Worm (Caenorhabditis elegans) whole organism, late embryonic: Measurements from ENCODE around the gene pfd-2.

Source experiments
- C08G9.2 ChIP-seq: sonication (generic microtip); optimal IDR thresholded peaks from 2 replicates; lab custom pipeline; 2016; ENCODE audit warnings: mild to moderate bottlenecking, missing genetic modification characterization, moderate library complexity, missing compliant biosample characterization
- C38D4.7 ChIP-seq: fragments of 200-800 bp; sonication (Bioruptor generic); optimal IDR thresholded peaks from 2 replicates; lab custom pipeline; 2018; ENCODE audit warnings: mild to moderate bottlenecking, missing genetic modification characterization, moderate library complexity, missing compliant biosample characterization
- F13H6.1 ChIP-seq: sonication (generic microtip); optimal IDR thresholded peaks from 2 replicates; lab custom pipeline; 2016; ENCODE audit warnings: missing genetic modification characterization, missing compliant biosample characterization
- K02D7.2 ChIP-seq: sonication (generic microtip); optimal IDR thresholded peaks from 2 replicates; lab custom pipeline; 2017; ENCODE audit warnings: mild to moderate bottlenecking, missing genetic modification characterization, missing compliant biosample characterization
- T23F11.4 ChIP-seq: fragments of 200-800 bp; sonication (Bioruptor generic); optimal IDR thresholded peaks from 2 replicates; lab custom pipeline; 2018; ENCODE audit warnings: mild to moderate bottlenecking, missing genetic modification characterization, missing compliant biosample characterization
- ama-1 ChIP-seq: fragments of 150-350 bp; optimal IDR thresholded peaks from 2 replicates; lab custom pipeline; 2014
- ceh-18 ChIP-seq: sonication (generic microtip); optimal IDR thresholded peaks from 2 replicates; lab custom pipeline; 2016; ENCODE audit warnings: missing genetic modification characterization, missing compliant biosample characterization
- ceh-19 ChIP-seq: fragments of 200-800 bp; sonication (Bioruptor generic); optimal IDR thresholded peaks from 2 replicates; lab custom pipeline; 2018; ENCODE audit warnings: mild to moderate bottlenecking, missing genetic modification characterization, missing compliant biosample characterization
- ceh-30 ChIP-seq: fragments of 150-350 bp; optimal IDR thresholded peaks from 2 replicates; lab custom pipeline; 2014; ENCODE audit warnings: missing biosample characterization, missing genetic modification characterization
- ceh-31 ChIP-seq: sonication (generic microtip); optimal IDR thresholded peaks from 2 replicates; lab custom pipeline; 2016; ENCODE audit warnings: missing genetic modification characterization, missing compliant biosample characterization
- ceh-6 ChIP-seq: fragments of 200-800 bp; sonication (Bioruptor generic); optimal IDR thresholded peaks from 2 replicates; lab custom pipeline; 2018; ENCODE audit warnings: mild to moderate bottlenecking, missing genetic modification characterization, missing compliant biosample characterization
- che-1 ChIP-seq: sonication (generic microtip); optimal IDR thresholded peaks from 2 replicates; lab custom pipeline; 2016; ENCODE audit warnings: mild to moderate bottlenecking, missing genetic modification characterization, missing compliant biosample characterization
- dmd-4 ChIP-seq: sonication (generic microtip); optimal IDR thresholded peaks from 2 replicates; lab custom pipeline; 2016; ENCODE audit warnings: borderline replicate concordance, missing genetic modification characterization, missing compliant biosample characterization
- elt-2 ChIP-seq: sonication (generic microtip); optimal IDR thresholded peaks from 2 replicates; lab custom pipeline; 2016; ENCODE audit warnings: missing genetic modification reagents, missing genetic modification characterization, missing compliant biosample characterization
- elt-4 ChIP-seq: sonication (generic microtip); optimal IDR thresholded peaks from 2 replicates; lab custom pipeline; 2016; ENCODE audit warnings: missing genetic modification characterization, missing compliant biosample characterization
- ets-4 ChIP-seq: sonication (generic microtip); optimal IDR thresholded peaks from 2 replicates; lab custom pipeline; 2016; ENCODE audit warnings: missing genetic modification characterization, missing compliant biosample characterization
- eyg-1 ChIP-seq: sonication (generic microtip); optimal IDR thresholded peaks from 2 replicates; lab custom pipeline; 2016; ENCODE audit warnings: missing genotype, missing genetic modification characterization, missing compliant biosample characterization
- fkh-6 ChIP-seq: sonication (generic microtip); optimal IDR thresholded peaks from 2 replicates; lab custom pipeline; 2016; ENCODE audit warnings: missing genetic modification characterization, missing compliant biosample characterization
- gmeb-2 ChIP-seq: sonication (generic microtip); optimal IDR thresholded peaks from 2 replicates; lab custom pipeline; 2016; ENCODE audit warnings: missing genetic modification characterization, inconsistent platforms, missing compliant biosample characterization
- hlh-15 ChIP-seq: sonication (generic microtip); optimal IDR thresholded peaks from 2 replicates; lab custom pipeline; 2016; ENCODE audit warnings: missing genetic modification characterization, missing compliant biosample characterization
- hlh-6 ChIP-seq: sonication (generic microtip); optimal IDR thresholded peaks from 2 replicates; lab custom pipeline; 2016; ENCODE audit warnings: missing genotype, missing genetic modification characterization, missing compliant biosample characterization
- madf-2 ChIP-seq: sonication (generic microtip); optimal IDR thresholded peaks from 2 replicates; lab custom pipeline; 2017; ENCODE audit warnings: missing genetic modification characterization, missing compliant biosample characterization
- nfya-1 ChIP-seq: sonication (generic microtip); optimal IDR thresholded peaks from 2 replicates; lab custom pipeline; 2017; ENCODE audit warnings: missing genetic modification characterization, mild to moderate bottlenecking, missing compliant biosample characterization, antibody characterized with exemption, moderate library complexity
- nhr-11 ChIP-seq: fragments of 150-350 bp; optimal IDR thresholded peaks from 2 replicates; lab custom pipeline; 2014; ENCODE audit warnings: missing biosample characterization, missing genetic modification characterization
- npax-4 ChIP-seq: sonication (generic microtip); optimal IDR thresholded peaks from 2 replicates; lab custom pipeline; 2016; ENCODE audit warnings: missing genetic modification characterization, missing compliant biosample characterization
- pag-3 ChIP-seq: sonication (generic microtip); optimal IDR thresholded peaks from 2 replicates; lab custom pipeline; 2016; ENCODE audit warnings: missing compliant biosample characterization, missing genetic modification characterization, borderline replicate concordance
- pat-9 ChIP-seq: fragments of 200-800 bp; sonication (Bioruptor generic); optimal IDR thresholded peaks from 2 replicates; lab custom pipeline; 2018; ENCODE audit warnings: mild to moderate bottlenecking, missing genetic modification characterization, moderate library complexity, missing compliant biosample characterization
- pha-2 ChIP-seq: sonication (generic microtip); optimal IDR thresholded peaks from 2 replicates; lab custom pipeline; 2017; ENCODE audit warnings: mild to moderate bottlenecking, missing genetic modification characterization, missing compliant biosample characterization
- pros-1 ChIP-seq: fragments of 150-350 bp; optimal IDR thresholded peaks from 2 replicates; lab custom pipeline; 2014; ENCODE audit warnings: missing biosample characterization, missing genetic modification reagents, missing genetic modification characterization
- ref-2 ChIP-seq: sonication (generic microtip); optimal IDR thresholded peaks from 2 replicates; lab custom pipeline; 2016; ENCODE audit warnings: missing genetic modification characterization, missing compliant biosample characterization
- rnt-1 ChIP-seq: sonication (generic microtip); optimal IDR thresholded peaks from 2 replicates; lab custom pipeline; 2016; ENCODE audit warnings: missing genetic modification characterization, missing compliant biosample characterization
- syd-9 ChIP-seq: sonication (generic microtip); optimal IDR thresholded peaks from 2 replicates; lab custom pipeline; 2016; ENCODE audit warnings: mild to moderate bottlenecking, missing genetic modification characterization, moderate library complexity, missing compliant biosample characterization
- tbx-7 ChIP-seq: sonication (generic microtip); optimal IDR thresholded peaks from 2 replicates; lab custom pipeline; 2016; ENCODE audit warnings: missing genotype, missing genetic modification characterization, missing compliant biosample characterization
- unc-3 ChIP-seq, 2 experiments: fragments of 200-800 bp in 1 of 2; sonication (Bioruptor generic) in 1 of 2; sonication (generic microtip) in 1 of 2; conservative IDR thresholded peaks in 1 of 2; optimal IDR thresholded peaks in 1 of 2; 2 replicates each; pipeline versions ENCODE4 v1.3.6 to Lab custom; 2016 to 2022; ENCODE audit warnings: missing compliant biosample characterization in 2 of 2, missing genetic modification characterization in 2 of 2, missing genetic modification reagents in 1 of 2
- unc-42 ChIP-seq: sonication (generic microtip); optimal IDR thresholded peaks from 2 replicates; lab custom pipeline; 2016; ENCODE audit warnings: missing genotype, missing genetic modification characterization, missing compliant biosample characterization
- unc-86 ChIP-seq: sonication (generic microtip); optimal IDR thresholded peaks from 2 replicates; lab custom pipeline; 2016; ENCODE audit warnings: missing genetic modification characterization, missing compliant biosample characterization
- zip-5 ChIP-seq: sonication (generic microtip); optimal IDR thresholded peaks from 2 replicates; lab custom pipeline; 2016; ENCODE audit warnings: missing genetic modification characterization, missing compliant biosample characterization

pfd-2 gene

ce11 chrII:4286921-4287320 lies 39.6 kb upstream of the pfd-2 start:
- TF ChIP-seq nfya-1 (tag; lab: Kevin White, UChicago) (peak; percentile 83), unc-86 (no peak), hlh-6 (tag; lab: Kevin White, UChicago) (no peak), ceh-6 (GFP tag; lab: Kevin White, UChicago) (no peak), C38D4.7 (no peak), C08G9.2 (no peak), K02D7.2 (tag; lab: Kevin White, UChicago) (no peak)

DNA sequence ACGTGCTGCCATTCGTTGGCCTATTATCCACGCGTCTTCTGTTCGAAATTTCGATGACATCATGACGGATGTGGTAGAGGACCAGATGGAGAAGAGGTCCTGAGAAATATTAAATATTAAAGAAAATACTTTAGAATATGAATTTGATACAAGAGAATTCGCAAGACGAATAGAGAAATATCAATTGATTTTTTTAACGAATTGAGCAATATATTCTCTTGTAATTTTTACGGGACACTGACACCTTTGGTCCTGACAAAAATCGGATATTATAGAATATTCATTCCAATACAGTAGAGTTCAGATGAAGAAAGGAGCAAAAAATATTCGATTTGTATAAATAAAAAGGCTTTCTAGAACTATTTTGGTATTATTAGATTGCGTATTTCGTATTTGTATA lies 38.4 kb upstream of the pfd-2 start, which contains the start of gene C01F1.6:
TSS of gene C01F1.6 (minus strand) at position 101 of the 400 bp plus-strand sequence.
- TF ChIP-seq gmeb-2 (tag; lab: Kevin White, UChicago) (no peak), pat-9 (tag; lab: Kevin White, UChicago) (no peak), pha-2 (tag; lab: Kevin White, UChicago) (no peak), hlh-15 (tag; lab: Kevin White, UChicago) (no peak)

- TF ChIP-seq elt-2 (peak; percentile 50), elt-4 (tag; lab: Kevin White, UChicago) (no peak)
- TF ChIP-seq, all 69 proteins: peak for 1
Observed at ce11 chrII:4288572-4288971, 37.9 kb upstream of the pfd-2 start.

ce11 chrII:4291799-4292198 lies 34.7 kb upstream of the pfd-2 start:
- TF ChIP-seq npax-4 (tag; lab: Kevin White, UChicago) (no peak), unc-42 (tag; lab: Kevin White, UChicago) (peak; percentile 79)

- TF ChIP-seq elt-2 = no peak
- no peak for TF ChIP-seq elt-4 (tag; lab: Kevin White, UChicago)
- no peak for TF ChIP-seq eyg-1 (tag; lab: Kevin White, UChicago)
- no peak for TF ChIP-seq che-1 (tag; lab: Kevin White, UChicago)
- TF ChIP-seq nhr-11 = no peak
- no peak for TF ChIP-seq ceh-30 (tag; lab: Kevin White, UChicago)
- TF ChIP-seq, all 69 proteins: peak for 0
Observed at ce11 chrII:4293027-4293522, 33.4 kb upstream of the pfd-2 start.

DNA sequence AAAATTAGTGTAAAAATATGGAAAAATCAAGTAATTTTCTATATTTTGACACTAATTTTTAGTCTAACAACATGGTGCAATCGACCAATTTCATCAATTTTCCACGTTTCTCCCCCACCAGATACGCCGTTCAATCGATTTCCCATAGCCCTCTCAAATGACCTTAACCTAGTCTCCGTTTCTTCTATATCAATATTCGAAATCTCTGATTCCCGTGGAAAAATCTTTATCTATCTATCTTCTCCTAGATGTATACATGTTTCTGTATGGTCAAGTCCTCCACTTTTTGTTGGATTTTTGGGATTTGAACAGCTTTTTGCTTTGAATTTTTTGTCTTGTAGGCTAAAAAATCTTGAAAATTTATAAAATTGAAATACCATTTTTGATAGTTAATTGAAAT lies 32.3 kb upstream of the pfd-2 start:
- TF ChIP-seq ceh-31 (no peak), K02D7.2 (tag; lab: Kevin White, UChicago) (no peak), unc-3 (GFP tag; conservative IDR thresholded peaks at IDR 0.05; lab: Robert Waterston, UW) (no peak), unc-3 (tag; optimal IDR thresholded peaks at IDR 0.05; lab: Kevin White, UChicago) (no peak), zip-5 (tag; lab: Kevin White, UChicago) (no peak), rnt-1 (tag; lab: Kevin White, UChicago) (no peak), ceh-19 (GFP tag; lab: Kevin White, UChicago) (no peak), ama-1 (lab: Kevin White, UChicago) (no peak), nhr-11 (no peak), hlh-6 (tag; lab: Kevin White, UChicago) (no peak)

DNA sequence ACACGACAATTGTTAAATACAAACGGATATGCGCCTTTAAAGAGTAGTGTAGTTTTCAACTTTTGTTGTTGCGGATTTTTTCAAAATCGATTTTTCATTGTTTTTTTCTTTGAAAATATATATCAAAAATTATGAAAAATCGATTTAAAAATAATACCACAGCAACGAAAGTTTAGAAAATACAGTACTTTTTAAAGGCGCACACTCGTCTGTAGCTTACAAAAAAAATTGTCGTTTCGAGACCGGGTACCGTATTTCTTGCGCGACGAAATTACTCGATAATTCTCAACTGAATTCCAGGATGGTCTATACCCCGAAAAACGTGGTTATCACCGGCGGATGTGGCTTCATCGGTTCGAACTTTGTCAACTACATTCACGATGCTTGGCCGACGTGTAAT lies 31.7 kb upstream of the pfd-2 start, which contains the start of gene rml-4:
TSS of gene rml-4 (plus strand) at position 301 of the 400 bp plus-strand sequence.
- TF ChIP-seq madf-2 = no peak

DNA sequence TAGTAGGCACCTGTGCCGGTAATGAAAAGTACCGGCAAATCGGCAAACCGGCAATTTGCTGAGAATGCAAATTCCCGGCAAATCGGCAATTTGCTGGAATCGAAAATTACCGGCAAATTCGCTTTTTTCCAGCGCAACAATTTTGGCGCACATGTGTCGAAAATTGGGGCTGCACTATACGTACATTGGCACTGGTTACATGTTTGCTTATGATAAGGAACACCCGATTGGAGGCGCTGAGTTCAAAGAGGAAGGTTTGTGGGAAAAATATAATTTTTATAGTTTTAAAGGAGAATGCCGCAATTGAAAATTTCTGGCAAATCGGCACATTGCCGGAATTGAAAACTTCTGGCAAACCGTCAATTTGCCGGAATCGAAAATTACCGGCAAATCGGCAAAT lies 29.3 kb upstream of the pfd-2 start:
- TF ChIP-seq ceh-19 (GFP tag; lab: Kevin White, UChicago) = no peak
- TF ChIP-seq tbx-7 (tag; lab: Kevin White, UChicago) = no peak
- no peak for TF ChIP-seq pag-3 (tag; lab: Kevin White, UChicago)
- TF ChIP-seq fkh-6 = no peak
- no peak for TF ChIP-seq F13H6.1 (tag; lab: Kevin White, UChicago)
- no peak for TF ChIP-seq ceh-18 (tag; lab: Kevin White, UChicago)
- TF ChIP-seq C08G9.2 = no peak
- no peak for TF ChIP-seq elt-2
- TF ChIP-seq unc-3 (GFP tag; conservative IDR thresholded peaks at IDR 0.05; lab: Robert Waterston, UW) = no peak
- TF ChIP-seq unc-3 (tag; optimal IDR thresholded peaks at IDR 0.05; lab: Kevin White, UChicago) = no peak
- no peak for TF ChIP-seq ets-4 (tag; lab: Kevin White, UChicago)
- TF ChIP-seq ref-2 = no peak
- no peak for TF ChIP-seq T23F11.4
- TF ChIP-seq pros-1 (tag; lab: Kevin White, UChicago) = no peak
- no peak for TF ChIP-seq syd-9 (tag; lab: Kevin White, UChicago)
- TF ChIP-seq dmd-4 (tag; lab: Kevin White, UChicago) = no peak
